Fruit fly (Drosophila melanogaster) ovary, adult (tissue): ENCODE data around the gene Rcd2.

Experiments
- CG17801 ChIP-seq: fragments of 200-800 bp; optimal IDR thresholded peaks from 2 replicates; lab custom pipeline; 2019; ENCODE audit warnings: missing biosample characterization, mild to moderate bottlenecking, missing genetic modification characterization, moderate library complexity; ENCODE audit not compliant: partially characterized antibody

The Rcd2 gene

dm6 chr3L:20494780-20495591 lies 45.2 kb downstream of the Rcd2 start, which contains the start of gene ZnT77C:
Gene ZnT77C (minus strand): TSS chr3L:20494921.
- no peak for TF ChIP-seq CG17801

DNA sequence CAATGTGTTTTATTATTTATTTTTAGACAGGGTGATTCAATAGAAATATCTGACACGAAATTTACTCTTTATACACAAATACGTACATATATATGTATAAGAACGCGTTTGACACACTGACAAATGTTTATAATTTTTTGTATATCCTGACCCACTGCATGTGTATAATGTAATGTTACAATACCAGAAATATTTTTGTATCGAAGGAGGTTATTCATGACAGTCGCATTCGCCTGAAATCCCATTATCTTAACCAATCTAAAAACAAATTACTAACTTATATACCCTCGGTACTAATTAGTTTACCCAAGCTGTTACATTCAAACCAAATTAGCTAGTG lies 46.0 kb downstream of the Rcd2 start:
- TF ChIP-seq CG17801: no peak

DNA sequence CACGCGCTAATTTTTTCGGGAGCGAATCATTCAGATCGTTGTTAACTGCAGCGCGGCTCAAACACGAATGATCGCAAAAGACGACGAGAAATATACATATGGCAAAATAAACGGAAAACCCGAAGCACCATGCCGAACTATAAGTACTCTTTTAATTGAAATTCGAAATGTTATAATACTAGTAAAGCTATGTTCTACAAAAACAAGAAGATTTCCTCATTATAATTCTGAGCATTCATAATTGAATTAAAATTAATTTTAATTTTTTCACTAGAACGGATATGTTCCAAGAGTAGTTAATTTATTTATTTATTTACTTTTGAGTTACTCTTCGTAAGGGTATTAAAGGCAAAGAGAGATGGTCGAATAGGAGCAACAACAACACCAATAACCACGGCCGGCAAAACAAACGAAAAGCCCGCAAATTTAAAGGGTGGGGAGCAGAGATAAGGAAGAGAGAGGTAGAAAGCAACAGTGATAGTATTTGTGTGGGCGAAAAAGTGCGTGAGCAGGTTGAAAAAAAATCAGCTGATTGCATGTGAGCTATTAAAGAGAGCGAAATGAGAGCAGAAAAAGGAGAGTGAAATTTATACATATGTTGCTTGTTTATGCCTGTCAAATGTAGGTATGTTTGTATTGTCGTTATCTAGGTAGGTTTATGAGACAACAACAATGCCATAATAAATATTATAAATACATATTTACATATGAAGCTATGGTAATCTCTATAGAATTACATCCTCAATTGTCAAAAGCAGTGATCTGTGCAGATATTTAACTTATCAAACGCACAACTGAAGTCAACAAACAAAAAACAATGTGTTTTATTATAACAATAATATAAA lies 46.6 kb downstream of the Rcd2 start:
- peak; percentile 95 for TF ChIP-seq CG17801

dm6 chr3L:20491525-20492132 lies 48.6 kb downstream of the Rcd2 start, which contains the start of gene ND-39:
Gene ND-39 (plus strand): TSS chr3L:20492082.
- no peak for TF ChIP-seq CG17801

- no peak for TF ChIP-seq CG17801
Observed at dm6 chr3L:20487649-20488048, 52.6 kb downstream of the Rcd2 start.
